Worm (Caenorhabditis elegans) whole organism, L1 larva: ENCODE data around the gene srbc-67.

Source experiments
- fkh-10 ChIP-seq: sonication (generic microtip); optimal IDR thresholded peaks from 2 replicates; lab custom pipeline; 2017; ENCODE audit warnings: missing biosample characterization, missing genetic modification reagents, missing genetic modification characterization
- pag-3 ChIP-seq: sonication (generic microtip); optimal IDR thresholded peaks from 2 replicates; lab custom pipeline; 2017; ENCODE audit warnings: missing genetic modification characterization, mild to moderate bottlenecking, missing compliant biosample characterization, antibody characterized with exemption, borderline replicate concordance; ENCODE audit not compliant: insufficient read depth

ce11 chrV:3523262-3523661 is 17.8 kb downstream of the srbc-67 start, which contains the start of gene irg-1:
- TF ChIP-seq fkh-10 (GFP tag; lab: Kevin White, UChicago) (no peak), pag-3 (tag; lab: Kevin White, UChicago) (no peak)
